Fruit fly (Drosophila melanogaster) whole organism, adult: ENCODE results near the gene TotF.

ENCODE experiments used
- CG11617 ChIP-seq: fragments of 200-800 bp; sonication (Bioruptor generic); optimal IDR thresholded peaks from 2 replicates; lab custom pipeline; 2017; ENCODE audit warnings: mild to moderate bottlenecking, missing biosample characterization, missing genetic modification reagents, missing genetic modification characterization
- CG12768 ChIP-seq: fragments of 200-800 bp; sonication (Bioruptor generic); optimal IDR thresholded peaks from 2 replicates; lab custom pipeline; 2017; ENCODE audit warnings: missing biosample characterization, missing genetic modification characterization, mild to moderate bottlenecking, moderate library complexity, missing genetic modification reagents
- CG14711 ChIP-seq: fragments of 200-800 bp; sonication (Bioruptor generic); optimal IDR thresholded peaks from 2 replicates; lab custom pipeline; 2018; ENCODE audit warnings: missing biosample characterization, mild to moderate bottlenecking, missing genetic modification characterization, moderate library complexity
- CG1620 ChIP-seq: fragments of 200-800 bp; sonication (Bioruptor generic); optimal IDR thresholded peaks from 2 replicates; lab custom pipeline; 2016; ENCODE audit warnings: missing biosample characterization, missing genetic modification characterization
- CG33017 ChIP-seq: fragments of 200-800 bp; sonication (Bioruptor generic); optimal IDR thresholded peaks from 2 replicates; lab custom pipeline; 2018; ENCODE audit warnings: missing biosample characterization, mild to moderate bottlenecking, missing genetic modification characterization, moderate library complexity
- CG5204 ChIP-seq: fragments of 200-800 bp; sonication (Bioruptor generic); optimal IDR thresholded peaks from 2 replicates; lab custom pipeline; 2016; ENCODE audit warnings: missing biosample characterization, missing genetic modification characterization
- CG7045 ChIP-seq: fragments of 200-800 bp; sonication (Bioruptor generic); optimal IDR thresholded peaks from 2 replicates; lab custom pipeline; 2017; ENCODE audit warnings: missing biosample characterization, mild to moderate bottlenecking, missing genetic modification characterization
- CG7101 ChIP-seq: fragments of 200-800 bp; sonication (Bioruptor generic); optimal IDR thresholded peaks from 2 replicates; lab custom pipeline; 2018; ENCODE audit warnings: missing biosample characterization, mild to moderate bottlenecking, missing genetic modification characterization, moderate library complexity
- Clk ChIP-seq: fragments of 200-800 bp; sonication (Bioruptor generic); optimal IDR thresholded peaks from 2 replicates; lab custom pipeline; 2017; ENCODE audit warnings: missing biosample characterization, missing genetic modification characterization
- Crg-1 ChIP-seq: fragments of 200-800 bp; sonication (Bioruptor generic); optimal IDR thresholded peaks from 2 replicates; lab custom pipeline; 2016; ENCODE audit warnings: missing biosample characterization, missing genetic modification characterization
- Hr96 ChIP-seq: fragments of 200-800 bp; sonication (Bioruptor generic); optimal IDR thresholded peaks from 2 replicates; lab custom pipeline; 2016; ENCODE audit warnings: missing biosample characterization, missing genetic modification characterization
- Mnt ChIP-seq: fragments of 200-800 bp; sonication (Bioruptor generic); optimal IDR thresholded peaks from 2 replicates; lab custom pipeline; 2016; ENCODE audit warnings: missing biosample characterization, mild to moderate bottlenecking, missing genetic modification characterization
- bab1 ChIP-seq: fragments of 200-800 bp; sonication (Bioruptor generic); optimal IDR thresholded peaks from 3 replicates; lab custom pipeline; 2019; ENCODE audit warnings: missing biosample characterization, mild to moderate bottlenecking, missing genetic modification characterization, moderate library complexity
- cic ChIP-seq: fragments of 200-800 bp; sonication (Bioruptor generic); optimal IDR thresholded peaks from 2 replicates; lab custom pipeline; 2017; ENCODE audit warnings: missing biosample characterization, mild to moderate bottlenecking, missing genetic modification characterization, moderate library complexity
- cnc ChIP-seq, 2 experiments: fragments of >200 bp; optimal IDR thresholded peaks; 2 replicates each; lab custom pipeline; 2017
- kay ChIP-seq: fragments of 200-800 bp; sonication (Bioruptor generic); peaks from one replicate; lab custom pipeline; 2016; ENCODE audit warnings: missing biosample characterization, missing genetic modification characterization, borderline replicate concordance
- ovo ChIP-seq: fragments of 200-800 bp; sonication (Bioruptor generic); optimal IDR thresholded peaks from 2 replicates; lab custom pipeline; 2016; ENCODE audit warnings: missing biosample characterization, missing genetic modification characterization
- pad ChIP-seq: fragments of 200-800 bp; sonication (Bioruptor generic); optimal IDR thresholded peaks from 3 replicates; lab custom pipeline; 2017; ENCODE audit warnings: missing biosample characterization, missing genetic modification characterization, mild to moderate bottlenecking, moderate library complexity, missing genetic modification reagents
- tj ChIP-seq: fragments of 200-800 bp; sonication (Bioruptor generic); optimal IDR thresholded peaks from 3 replicates; lab custom pipeline; 2017; ENCODE audit warnings: missing biosample characterization, mild to moderate bottlenecking, missing genetic modification characterization, moderate library complexity
- toe ChIP-seq: fragments of 200-800 bp; sonication (Bioruptor generic); optimal IDR thresholded peaks from 2 replicates; lab custom pipeline; 2016; ENCODE audit warnings: missing biosample characterization, missing genetic modification characterization

Gene TotF

DNA sequence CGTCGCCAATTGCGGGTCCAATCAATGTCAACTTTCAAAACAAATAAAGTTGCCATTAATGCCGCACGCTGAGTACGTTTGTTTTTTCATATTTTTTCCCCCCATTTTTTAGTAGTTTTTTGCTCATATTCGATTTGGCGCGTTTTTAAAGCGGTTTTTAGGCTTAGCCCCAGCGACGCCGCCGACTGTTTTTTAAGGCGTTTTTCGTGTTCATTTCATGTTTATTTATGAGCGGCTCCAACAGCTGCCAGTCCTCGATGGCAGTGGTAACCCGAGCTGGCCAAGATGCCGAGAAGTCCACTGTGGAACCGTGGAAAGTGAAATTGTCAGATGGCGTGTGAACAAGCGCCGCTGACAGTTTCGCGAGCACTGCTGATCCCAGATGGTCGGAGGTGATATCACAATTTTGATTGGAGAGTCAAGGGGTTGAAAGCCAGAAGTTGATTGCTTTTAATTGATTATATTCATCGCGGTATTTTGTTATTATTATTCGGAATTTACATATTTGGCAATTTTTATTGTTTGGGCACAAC, 35.9 kb upstream of the TotF start:
- no peak for TF ChIP-seq ovo (GFP tag; lab: Kevin White, UChicago)
- TF ChIP-seq Hr96 (GFP tag; lab: Kevin White, UChicago): no peak
- TF ChIP-seq tj (GFP tag; lab: Kevin White, UChicago): no peak
- TF ChIP-seq CG12768 (GFP tag; lab: Kevin White, UChicago): no peak
- TF ChIP-seq Mnt: no peak
- no peak for TF ChIP-seq CG14711 (tag; lab: Kevin White, UChicago)
- no peak for TF ChIP-seq CG11617 (GFP tag; lab: Kevin White, UChicago)
- TF ChIP-seq kay (GFP tag; lab: Kevin White, UChicago): no peak
- no peak for TF ChIP-seq cnc (optimal IDR thresholded peaks at IDR 0.05; lab: Kevin White, UChicago)
- no peak for TF ChIP-seq cic (GFP tag; lab: Kevin White, UChicago)
- TF ChIP-seq Clk (GFP tag; lab: Kevin White, UChicago): no peak
- TF ChIP-seq pad (GFP tag; lab: Kevin White, UChicago): no peak
- no peak for TF ChIP-seq bab1 (GFP tag; lab: Kevin White, UChicago)
- no peak for TF ChIP-seq CG7045 (GFP tag; lab: Kevin White, UChicago)
- no peak for TF ChIP-seq toe (GFP tag; lab: Kevin White, UChicago)
- no peak for TF ChIP-seq CG5204 (GFP tag; lab: Kevin White, UChicago)

DNA sequence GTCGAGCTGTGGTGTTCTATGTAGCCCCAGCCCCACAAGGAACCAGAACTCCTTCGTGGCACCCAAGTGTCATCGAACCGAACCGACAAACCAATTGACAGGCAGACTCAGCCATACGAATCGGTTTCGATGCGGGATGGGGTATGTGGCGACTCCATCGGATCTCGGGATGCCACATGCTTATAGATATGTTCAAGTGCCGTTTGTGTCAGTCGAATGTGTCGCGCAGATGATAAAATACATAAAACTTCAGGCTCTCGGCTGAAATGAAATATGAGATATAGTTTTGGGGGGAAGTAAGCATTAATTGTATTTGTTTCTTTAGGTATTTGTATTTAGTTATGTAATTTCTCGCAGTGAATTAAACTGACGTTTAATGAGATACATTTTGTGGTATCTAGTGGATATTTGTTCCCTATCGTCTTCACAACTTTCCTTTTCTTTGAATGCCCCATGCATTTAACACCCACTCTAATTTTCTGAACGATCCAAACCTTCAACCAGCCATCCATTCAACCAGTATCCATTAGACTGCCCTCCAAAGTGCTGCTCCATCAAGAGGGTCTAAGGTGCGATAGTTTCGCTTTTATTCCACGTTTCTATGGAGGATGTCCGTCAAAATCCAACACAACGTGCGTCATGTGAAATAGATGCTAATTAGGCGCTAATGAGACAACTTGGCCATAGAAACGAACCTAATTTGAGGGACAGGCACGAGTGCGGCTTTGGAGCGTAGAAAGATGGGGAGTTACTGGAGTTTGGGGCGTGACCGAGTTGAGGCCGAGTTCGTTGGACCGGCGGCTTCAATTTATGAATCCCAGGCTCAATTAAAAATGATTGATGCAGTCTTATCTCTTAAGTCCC, 32.4 kb upstream of the TotF start:
- no peak for TF ChIP-seq toe (GFP tag; lab: Kevin White, UChicago)
- TF ChIP-seq CG7045 (GFP tag; lab: Kevin White, UChicago): no peak
- no peak for TF ChIP-seq CG33017
- no peak for TF ChIP-seq bab1 (GFP tag; lab: Kevin White, UChicago)
- TF ChIP-seq Hr96 (GFP tag; lab: Kevin White, UChicago): no peak
- TF ChIP-seq CG12768 (GFP tag; lab: Kevin White, UChicago): no peak
- no peak for TF ChIP-seq Clk (GFP tag; lab: Kevin White, UChicago)
- TF ChIP-seq cnc (optimal IDR thresholded peaks at IDR 0.05; lab: Kevin White, UChicago): no peak
- TF ChIP-seq ovo (GFP tag; lab: Kevin White, UChicago): no peak
- TF ChIP-seq cic (GFP tag; lab: Kevin White, UChicago): no peak
- no peak for TF ChIP-seq CG7101
- no peak for TF ChIP-seq CG1620 (GFP tag; lab: Kevin White, UChicago)
- TF ChIP-seq CG11617 (GFP tag; lab: Kevin White, UChicago): no peak
- no peak for TF ChIP-seq CG14711 (tag; lab: Kevin White, UChicago)
- no peak for TF ChIP-seq pad (GFP tag; lab: Kevin White, UChicago)
- no peak for TF ChIP-seq CG5204 (GFP tag; lab: Kevin White, UChicago)

DNA sequence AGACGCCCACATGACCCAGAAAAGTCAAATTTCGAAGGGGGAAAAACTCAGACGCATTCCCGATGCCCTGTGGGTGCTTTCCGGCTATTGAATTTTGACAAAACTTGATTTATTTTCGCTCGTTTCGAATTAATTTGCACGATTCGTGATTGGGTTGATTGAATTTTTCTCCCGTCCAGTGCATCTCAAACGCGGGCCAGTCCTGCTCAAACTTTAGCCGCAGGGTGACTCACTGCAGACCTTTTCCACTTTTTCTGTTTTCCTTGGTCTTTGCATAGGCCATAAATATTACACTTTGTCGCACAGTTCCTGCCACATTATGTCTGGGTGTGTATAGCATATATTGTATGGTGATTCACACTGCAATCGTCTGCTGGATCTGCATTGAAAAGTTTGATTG, 30.9 kb upstream of the TotF start:
- TF ChIP-seq CG1620 (GFP tag; lab: Kevin White, UChicago) (no peak), CG33017 (no peak), cnc (optimal IDR thresholded peaks at IDR 0.05; lab: Kevin White, UChicago) (no peak), CG5204 (GFP tag; lab: Kevin White, UChicago) (no peak), CG14711 (tag; lab: Kevin White, UChicago) (no peak), cic (GFP tag; lab: Kevin White, UChicago) (no peak), bab1 (GFP tag; lab: Kevin White, UChicago) (no peak), CG12768 (GFP tag; lab: Kevin White, UChicago) (no peak), CG11617 (GFP tag; lab: Kevin White, UChicago) (no peak)

DNA sequence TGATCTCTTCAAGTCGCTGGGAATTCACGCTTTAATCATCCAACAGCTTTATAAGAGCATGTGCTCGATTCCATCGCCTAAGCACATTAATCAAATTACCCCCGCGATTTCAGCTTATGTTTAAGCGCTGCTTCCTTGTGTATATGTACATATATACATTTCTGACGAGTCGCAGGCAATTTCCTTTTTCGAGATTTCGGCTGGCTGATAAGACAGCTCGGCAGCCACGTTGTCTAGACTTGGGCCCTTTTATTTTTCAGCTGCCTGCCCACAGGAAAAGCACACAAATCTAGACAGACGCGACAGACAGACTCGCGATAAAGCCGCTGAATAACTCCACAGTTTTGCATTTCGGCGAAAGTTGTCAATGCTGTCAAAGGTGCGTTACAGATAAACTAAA, 30.3 kb upstream of the TotF start:
- TF ChIP-seq ovo (GFP tag; lab: Kevin White, UChicago): no peak

DNA sequence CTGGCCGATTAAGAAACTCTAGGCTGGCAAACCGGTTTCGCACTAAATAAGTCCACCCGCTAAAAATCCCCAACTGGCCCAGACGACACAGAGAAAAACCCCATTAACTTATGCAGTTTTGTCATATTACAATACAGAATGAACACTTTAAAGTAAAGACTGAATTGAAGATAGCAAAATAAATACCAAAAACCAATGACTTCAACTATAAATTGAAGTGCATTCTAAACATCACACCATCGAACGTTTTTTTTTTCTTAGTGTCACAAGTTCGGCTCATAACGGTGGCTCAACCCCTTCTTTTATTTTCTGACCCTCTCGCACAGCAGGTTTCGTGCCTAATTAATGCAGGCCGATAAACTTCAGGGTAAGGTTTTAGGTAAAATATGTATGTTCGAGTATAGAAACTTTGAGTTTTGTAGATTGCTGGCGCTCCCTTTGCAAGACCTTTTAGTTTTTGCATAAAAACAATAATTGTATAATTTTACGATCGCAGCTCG, 29.2 kb upstream of the TotF start:
- TF ChIP-seq cic (GFP tag; lab: Kevin White, UChicago) (no peak), CG1620 (GFP tag; lab: Kevin White, UChicago) (no peak), Mnt (no peak), pad (GFP tag; lab: Kevin White, UChicago) (no peak), CG7045 (GFP tag; lab: Kevin White, UChicago) (no peak), tj (GFP tag; lab: Kevin White, UChicago) (no peak), kay (GFP tag; lab: Kevin White, UChicago) (no peak), toe (GFP tag; lab: Kevin White, UChicago) (no peak), bab1 (GFP tag; lab: Kevin White, UChicago) (no peak), Hr96 (GFP tag; lab: Kevin White, UChicago) (no peak), CG33017 (no peak), ovo (GFP tag; lab: Kevin White, UChicago) (no peak), CG11617 (GFP tag; lab: Kevin White, UChicago) (no peak), CG7101 (no peak), CG5204 (GFP tag; lab: Kevin White, UChicago) (no peak), Crg-1 (no peak), Clk (GFP tag; lab: Kevin White, UChicago) (no peak), cnc (optimal IDR thresholded peaks at IDR 0.05; lab: Kevin White, UChicago) (no peak), CG12768 (GFP tag; lab: Kevin White, UChicago) (no peak), CG14711 (tag; lab: Kevin White, UChicago) (no peak)
